Fruit fly (Drosophila melanogaster): ENCODE results near the gene shams.

Gene shams

dm6 chr3R:25027281-25028219 is 46.9 kb downstream of the shams start:
- TF ChIP-seq CG33017 (tag; optimal IDR thresholded peaks at IDR 0.05) (no peak), pad (GFP tag; optimal IDR thresholded peaks at IDR 0.05) (peak; percentile 41), CG5204 (GFP tag; optimal IDR thresholded peaks at IDR 0.05) (no peak), CG11617 (GFP tag; optimal IDR thresholded peaks at IDR 0.05) (peak; percentile 74), bab1 (GFP tag; optimal IDR thresholded peaks at IDR 0.05) (no peak), tj (GFP tag; optimal IDR thresholded peaks at IDR 0.05) (peak; percentile 10), cic (GFP tag; optimal IDR thresholded peaks at IDR 0.05) (no peak), CG14711 (tag; optimal IDR thresholded peaks at IDR 0.05) (peak; percentile 8), Mnt (GFP tag; optimal IDR thresholded peaks at IDR 0.05) (peak; percentile 34), cnc (optimal IDR thresholded peaks at IDR 0.05) (no peak), CG7101 (tag; optimal IDR thresholded peaks at IDR 0.05) (peak; percentile 42), kay (GFP tag; ENCODE audit: borderline replicate concordance) (peak; percentile 95), CG1620 (GFP tag; optimal IDR thresholded peaks at IDR 0.05) (no peak), CG12768 (GFP tag; optimal IDR thresholded peaks at IDR 0.05) (peak; percentile 40), Clk (GFP tag; optimal IDR thresholded peaks at IDR 0.05) (no peak), CG7045 (GFP tag; optimal IDR thresholded peaks at IDR 0.05) (peak; percentile 28), toe (GFP tag; optimal IDR thresholded peaks at IDR 0.05) (no peak)

dm6 chr3R:25024895-25025557 is 49.4 kb downstream of the shams start, which contains the start of the genes EMC6 and Hr96:
TSS of gene EMC6 (minus strand) at chr3R:25025017.
TSS of gene Hr96 (plus strand) at chr3R:25025235.
- TF ChIP-seq CG12768 (GFP tag; optimal IDR thresholded peaks at IDR 0.05) (peak; percentile 88), Clk (GFP tag; optimal IDR thresholded peaks at IDR 0.05) (peak; percentile 85), toe (GFP tag; optimal IDR thresholded peaks at IDR 0.05) (no peak), kay (GFP tag; ENCODE audit: borderline replicate concordance) (no peak), CG7101 (tag; optimal IDR thresholded peaks at IDR 0.05) (peak; percentile 92), Crg-1 (GFP tag; optimal IDR thresholded peaks at IDR 0.05) (peak; percentile 80), pad (GFP tag; optimal IDR thresholded peaks at IDR 0.05) (peak; percentile 74), tj (GFP tag; optimal IDR thresholded peaks at IDR 0.05) (peak; percentile 67), cic (GFP tag; optimal IDR thresholded peaks at IDR 0.05) (peak; percentile 67), CG33017 (tag; optimal IDR thresholded peaks at IDR 0.05) (peak; percentile 91), CG7045 (GFP tag; optimal IDR thresholded peaks at IDR 0.05) (peak; percentile 89), Mnt (GFP tag; optimal IDR thresholded peaks at IDR 0.05) (peak; percentile 85), CG1620 (GFP tag; optimal IDR thresholded peaks at IDR 0.05) (peak; percentile 93), CG14711 (tag; optimal IDR thresholded peaks at IDR 0.05) (peak; percentile 83), Hr96 (GFP tag; optimal IDR thresholded peaks at IDR 0.05) (no peak), CG5204 (GFP tag; optimal IDR thresholded peaks at IDR 0.05) (no peak), cnc (optimal IDR thresholded peaks at IDR 0.05) (no peak), CG11617 (GFP tag; optimal IDR thresholded peaks at IDR 0.05) (peak; percentile 92), ovo (GFP tag; optimal IDR thresholded peaks at IDR 0.05) (peak; percentile 65), bab1 (GFP tag; optimal IDR thresholded peaks at IDR 0.05) (peak; percentile 94)

DNA sequence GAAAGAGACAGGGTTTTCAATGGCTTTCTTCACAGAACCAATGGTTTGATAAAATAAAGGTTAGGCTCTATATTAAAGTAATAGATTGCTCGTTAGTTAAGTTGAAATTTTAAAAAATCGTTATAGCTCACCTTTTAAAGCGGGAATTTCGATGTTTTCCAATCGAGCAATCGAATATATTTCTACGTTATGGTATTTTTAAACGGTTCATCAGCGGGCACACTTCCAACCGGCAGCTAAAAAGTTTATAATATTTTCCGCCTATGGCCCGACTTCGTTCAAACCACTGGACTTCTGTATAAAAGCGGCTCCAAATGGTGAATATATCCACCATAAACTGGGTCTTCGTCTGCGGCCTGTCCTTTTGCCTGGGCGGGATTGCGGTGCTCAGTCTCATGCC is 51.4 kb downstream of the shams start, which contains the start of gene beta4GalT7:
beta4GalT7 (plus strand) TSS at position 201 of the 400 bp plus-strand sequence.
- TF ChIP-seq CG14711 (tag; optimal IDR thresholded peaks at IDR 0.05), result no peak
- no peak for TF ChIP-seq toe (GFP tag; optimal IDR thresholded peaks at IDR 0.05)
- no peak for TF ChIP-seq tj (GFP tag; optimal IDR thresholded peaks at IDR 0.05)
- TF ChIP-seq CG7045 (GFP tag; optimal IDR thresholded peaks at IDR 0.05), result no peak
- TF ChIP-seq cic (GFP tag; optimal IDR thresholded peaks at IDR 0.05), result no peak
- no peak for TF ChIP-seq kay (GFP tag; ENCODE audit: borderline replicate concordance)
- no peak for TF ChIP-seq Mnt (GFP tag; optimal IDR thresholded peaks at IDR 0.05)
- no peak for TF ChIP-seq pad (GFP tag; optimal IDR thresholded peaks at IDR 0.05)
- no peak for TF ChIP-seq CG33017 (tag; optimal IDR thresholded peaks at IDR 0.05)
- TF ChIP-seq ovo (GFP tag; optimal IDR thresholded peaks at IDR 0.05), result no peak

Measured in whole organism, adult.